Worm (Caenorhabditis elegans) whole organism, young adult: ENCODE measurements around the gene mcm-2.

Experiments
- F39B2.1 ChIP-seq: fragments of 200-800 bp; sonication (Bioruptor generic); IDR thresholded peaks from 2 replicates; pipeline ENCODE4 v1.3.6; 2022; ENCODE audit warnings: missing genetic modification reagents, missing genetic modification characterization, missing compliant biosample characterization
- ZK185.1 ChIP-seq: sonication (generic microtip); optimal IDR thresholded peaks from 2 replicates; lab custom pipeline; 2016; ENCODE audit warnings: mild to moderate bottlenecking, missing genetic modification characterization, missing compliant biosample characterization; ENCODE audit not compliant: poor library complexity, severe bottlenecking
- athp-1 ChIP-seq: sonication (generic microtip); optimal IDR thresholded peaks from 2 replicates; lab custom pipeline; 2017; ENCODE audit warnings: mild to moderate bottlenecking, missing genetic modification characterization, missing compliant biosample characterization
- bed-1 ChIP-seq: fragments of 200-800 bp; sonication (Bioruptor generic); IDR thresholded peaks from 2 replicates; pipeline ENCODE4 v1.3.6; 2022; ENCODE audit warnings: missing genetic modification reagents, missing genetic modification characterization, missing compliant biosample characterization
- fkh-3 ChIP-seq: sonication (generic microtip); optimal IDR thresholded peaks from 2 replicates; lab custom pipeline; 2016; ENCODE audit warnings: mild to moderate bottlenecking, missing genetic modification characterization, missing compliant biosample characterization
- nfya-1 ChIP-seq: sonication (generic microtip); optimal IDR thresholded peaks from 2 replicates; lab custom pipeline; 2017; ENCODE audit warnings: antibody characterized with exemption, missing compliant biosample characterization, missing genetic modification characterization, borderline replicate concordance; ENCODE audit not compliant: insufficient read depth
- unc-62 ChIP-seq: fragments of 150-350 bp; optimal IDR thresholded peaks from 2 replicates; lab custom pipeline; 2014; ENCODE audit warnings: missing biosample characterization, missing genetic modification reagents, missing genetic modification characterization
- ztf-26 ChIP-seq: sonication (generic microtip); optimal IDR thresholded peaks from 2 replicates; lab custom pipeline; 2017; ENCODE audit warnings: missing genetic modification characterization, missing compliant biosample characterization

- TF ChIP-seq fkh-3 (no peak), F39B2.1 (GFP tag; lab: Robert Waterston, UW) (no peak), athp-1 (tag; lab: Kevin White, UChicago) (no peak), ZK185.1 (tag; lab: Kevin White, UChicago) (no peak), nfya-1 (tag; lab: Kevin White, UChicago) (no peak), ztf-26 (tag; lab: Kevin White, UChicago) (peak; percentile 17), unc-62 (GFP tag; lab: Kevin White, UChicago) (no peak), bed-1 (no peak)
These were observed 47.4 kb downstream of the mcm-2 start for ce11 chrII:11958793-11959574.
